Worm (Caenorhabditis elegans) whole organism, L1 larva: Measurements from ENCODE around the gene srg-69.

Source experiments
- aly-2 ChIP-seq: fragments of 150-350 bp; optimal IDR thresholded peaks from 2 replicates; lab custom pipeline; 2014; ENCODE audit warnings: missing biosample characterization, missing genetic modification characterization
- ama-1 ChIP-seq: fragments of 150-350 bp; optimal IDR thresholded peaks from 2 replicates; lab custom pipeline; 2014
- ceh-63 ChIP-seq: fragments of 200-800 bp; sonication (Bioruptor generic); optimal IDR thresholded peaks from 2 replicates; lab custom pipeline; 2018; ENCODE audit warnings: mild to moderate bottlenecking, missing genetic modification characterization, missing compliant biosample characterization
- ceh-8 ChIP-seq: fragments of 200-800 bp; sonication (Bioruptor generic); optimal IDR thresholded peaks from 2 replicates; lab custom pipeline; 2018; ENCODE audit warnings: mild to moderate bottlenecking, missing genetic modification characterization, moderate library complexity, missing compliant biosample characterization
- fkh-10 ChIP-seq: sonication (generic microtip); optimal IDR thresholded peaks from 2 replicates; lab custom pipeline; 2017; ENCODE audit warnings: missing biosample characterization, missing genetic modification reagents, missing genetic modification characterization
- nhr-11 ChIP-seq: fragments of 150-350 bp; optimal IDR thresholded peaks from 2 replicates; lab custom pipeline; 2014; ENCODE audit warnings: missing biosample characterization, missing genetic modification characterization
- sptf-1 ChIP-seq: fragments of 150-350 bp; optimal IDR thresholded peaks from 2 replicates; lab custom pipeline; 2014; ENCODE audit warnings: missing biosample characterization, missing genetic modification characterization
- unc-130 ChIP-seq: fragments of 150-350 bp; optimal IDR thresholded peaks from 2 replicates; lab custom pipeline; 2017; ENCODE audit warnings: missing biosample characterization, missing genetic modification characterization, inconsistent platforms

ce11 chrII:5332345-5333124 lies 22.9 kb upstream of the srg-69 start:
- TF ChIP-seq nhr-11 (tag; lab: Kevin White, UChicago), result no peak
- TF ChIP-seq fkh-10 (GFP tag; lab: Kevin White, UChicago), result no peak
- no peak for TF ChIP-seq ama-1 (lab: Kevin White, UChicago)
- no peak for TF ChIP-seq unc-130 (tag; lab: Kevin White, UChicago)
- no peak for TF ChIP-seq ceh-63 (GFP tag; lab: Kevin White, UChicago)
- no peak for TF ChIP-seq aly-2 (tag; lab: Kevin White, UChicago)
- TF ChIP-seq sptf-1 (tag; lab: Kevin White, UChicago), result no peak
- no peak for TF ChIP-seq ceh-8 (GFP tag; lab: Kevin White, UChicago)
